Worm (Caenorhabditis elegans) whole organism, L4 larva: ENCODE measurements around the gene col-14.

ENCODE experiments used
- D1046.2 ChIP-seq: fragments of 200-800 bp; sonication (Bioruptor generic); IDR thresholded peaks from 2 replicates; pipeline ENCODE4 v1.3.6; 2022; ENCODE audit warnings: missing genetic modification characterization, missing compliant biosample characterization
- F37D6.2 ChIP-seq: sonication (generic microtip); optimal IDR thresholded peaks from 2 replicates; lab custom pipeline; 2016; ENCODE audit warnings: mild to moderate bottlenecking, missing genetic modification characterization, missing compliant biosample characterization
- F44E2.7 ChIP-seq: fragments of 200-800 bp; sonication (Bioruptor generic); IDR thresholded peaks from 2 replicates; pipeline ENCODE4 v2.1.2; 2022; ENCODE audit warnings: missing genetic modification characterization, missing compliant biosample characterization
- F49E8.2 ChIP-seq: sonication (generic microtip); optimal IDR thresholded peaks from 2 replicates; lab custom pipeline; 2016; ENCODE audit warnings: missing compliant biosample characterization, mild to moderate bottlenecking, missing genetic modification characterization, borderline replicate concordance
- R02D3.7 ChIP-seq: fragments of 150-350 bp; sonication (generic microtip); optimal IDR thresholded peaks from 3 replicates; lab custom pipeline; 2014; ENCODE audit warnings: missing biosample characterization, missing genetic modification characterization
- Y75B8A.6 ChIP-seq: fragments of 200-800 bp; sonication (Bioruptor generic); IDR thresholded peaks from 2 replicates; pipeline ENCODE4 v1.3.6; 2022; ENCODE audit warnings: missing genetic modification reagents, missing genetic modification characterization, missing compliant biosample characterization
- ZK337.2 ChIP-seq: fragments of 200-800 bp; sonication (Bioruptor generic); IDR thresholded peaks from 2 replicates; pipeline ENCODE4 v1.3.6; 2022; ENCODE audit warnings: missing genetic modification reagents, missing genetic modification characterization, missing compliant biosample characterization
- aly-2 ChIP-seq: sonication (generic microtip); optimal IDR thresholded peaks from 2 replicates; lab custom pipeline; 2018; ENCODE audit warnings: missing biosample characterization, missing genetic modification characterization
- attf-4 ChIP-seq: sonication (generic microtip); optimal IDR thresholded peaks from 3 replicates; lab custom pipeline; 2017; ENCODE audit warnings: missing biosample characterization, missing genetic modification characterization
- ceh-20 ChIP-seq: fragments of 200-800 bp; sonication (Bioruptor generic); IDR thresholded peaks from 2 replicates; pipeline ENCODE4 v1.3.6; 2022; ENCODE audit warnings: missing genetic modification reagents, missing genetic modification characterization, missing compliant biosample characterization
- ceh-28 ChIP-seq: fragments of 150-350 bp; optimal IDR thresholded peaks from 2 replicates; lab custom pipeline; 2014; ENCODE audit warnings: missing biosample characterization, missing genetic modification reagents, missing genetic modification characterization
- ceh-44 ChIP-seq: fragments of 200-800 bp; sonication (Bioruptor generic); IDR thresholded peaks from 2 replicates; pipeline ENCODE4 v1.3.6; 2022; ENCODE audit warnings: missing genetic modification reagents, missing genetic modification characterization, missing compliant biosample characterization
- ceh-62 ChIP-seq: sonication (generic microtip); optimal IDR thresholded peaks from 2 replicates; lab custom pipeline; 2017; ENCODE audit warnings: missing biosample characterization, missing genetic modification characterization
- ces-1 ChIP-seq: fragments of 150-350 bp; sonication (generic microtip); optimal IDR thresholded peaks from 4 replicates; lab custom pipeline; 2014; ENCODE audit warnings: missing biosample characterization, missing genetic modification reagents, missing genetic modification characterization
- ctbp-1 ChIP-seq: fragments of 200-800 bp; sonication (Bioruptor generic); IDR thresholded peaks from 2 replicates; pipeline ENCODE4 v1.3.6; 2022; ENCODE audit warnings: missing genetic modification reagents, missing genetic modification characterization, missing compliant biosample characterization
- daf-16 ChIP-seq, 3 experiments: sonication (generic microtip); optimal IDR thresholded peaks; 2 replicates each; lab custom pipeline; 2016 to 2017; ENCODE audit warnings: missing genetic modification characterization in 3 of 3, missing genetic modification reagents in 3 of 3, mild to moderate bottlenecking in 2 of 3, missing compliant biosample characterization in 2 of 3, missing biosample characterization in 1 of 3, moderate library complexity in 1 of 3
- daf-19 ChIP-seq: fragments of 200-800 bp; sonication (Bioruptor generic); conservative IDR thresholded peaks from 2 replicates; pipeline ENCODE4 v1.3.6; 2022; ENCODE audit warnings: missing genetic modification characterization, missing compliant biosample characterization
- dmd-6 ChIP-seq: fragments of 200-800 bp; sonication (Bioruptor generic); IDR thresholded peaks from 2 replicates; pipeline ENCODE4 v1.3.6; 2022; ENCODE audit warnings: missing genetic modification reagents, missing genetic modification characterization, missing compliant biosample characterization
- duxl-1 ChIP-seq: sonication (generic microtip); optimal IDR thresholded peaks from 2 replicates; lab custom pipeline; 2016; ENCODE audit warnings: mild to moderate bottlenecking, missing genetic modification characterization, moderate library complexity, missing compliant biosample characterization; ENCODE audit not compliant: poor library complexity
- dve-1 ChIP-seq: sonication (generic microtip); optimal IDR thresholded peaks from 2 replicates; lab custom pipeline; 2017; ENCODE audit warnings: antibody characterized with exemption, mild to moderate bottlenecking, missing genetic modification characterization, missing compliant biosample characterization; ENCODE audit not compliant: insufficient read depth
- egl-43 ChIP-seq: fragments of 200-800 bp; sonication (Bioruptor generic); IDR thresholded peaks from 2 replicates; pipeline ENCODE4 v1.3.6; 2022; ENCODE audit warnings: missing genetic modification reagents, missing genetic modification characterization, missing compliant biosample characterization
- fos-1 ChIP-seq: fragments of 150-350 bp; optimal IDR thresholded peaks from 2 replicates; lab custom pipeline; 2014; ENCODE audit warnings: missing biosample characterization, missing genetic modification characterization
- gei-8 ChIP-seq: fragments of 200-800 bp; sonication (Bioruptor generic); optimal IDR thresholded peaks from 2 replicates; lab custom pipeline; 2018; ENCODE audit warnings: mild to moderate bottlenecking, missing genetic modification characterization, missing compliant biosample characterization
- hlh-11 ChIP-seq: fragments of 200-800 bp; sonication (Bioruptor generic); optimal IDR thresholded peaks from 2 replicates; lab custom pipeline; 2018; ENCODE audit warnings: mild to moderate bottlenecking, missing genetic modification characterization, missing compliant biosample characterization
- hlh-30 ChIP-seq: sonication (generic microtip); optimal IDR thresholded peaks from 2 replicates; lab custom pipeline; 2017; ENCODE audit warnings: antibody characterized with exemption, mild to moderate bottlenecking, missing genetic modification characterization, missing compliant biosample characterization; ENCODE audit not compliant: insufficient read depth
- hmg-1.1 ChIP-seq: fragments of 200-800 bp; sonication (Bioruptor generic); IDR thresholded peaks from 2 replicates; pipeline ENCODE4 v1.3.6; 2022; ENCODE audit warnings: missing genetic modification reagents, missing genetic modification characterization, missing compliant biosample characterization
- lim-7 ChIP-seq: fragments of 200-800 bp; sonication (Bioruptor generic); IDR thresholded peaks from 2 replicates; pipeline ENCODE4 v1.3.6; 2022; ENCODE audit warnings: missing genetic modification characterization, missing compliant biosample characterization
- lin-15B ChIP-seq: fragments of 150-350 bp; sonication (generic microtip); optimal IDR thresholded peaks from 3 replicates; lab custom pipeline; 2014; ENCODE audit warnings: missing biosample characterization, missing genetic modification characterization
- lin-39 ChIP-seq: fragments of 150-350 bp; optimal IDR thresholded peaks from 2 replicates; lab custom pipeline; 2014; ENCODE audit warnings: missing biosample characterization, missing genetic modification reagents, missing genetic modification characterization
- lir-3 ChIP-seq: sonication (generic microtip); optimal IDR thresholded peaks from 2 replicates; lab custom pipeline; 2016; ENCODE audit warnings: mild to moderate bottlenecking, missing genetic modification characterization, missing compliant biosample characterization
- mdt-29 ChIP-seq: fragments of 200-800 bp; sonication (Bioruptor generic); IDR thresholded peaks from 2 replicates; pipeline ENCODE4 v1.3.6; 2022; ENCODE audit warnings: missing genetic modification reagents, missing genetic modification characterization, missing compliant biosample characterization
- mep-1 ChIP-seq: fragments of 150-350 bp; sonication (generic microtip); optimal IDR thresholded peaks from 3 replicates; lab custom pipeline; 2014; ENCODE audit warnings: missing biosample characterization, missing genetic modification characterization
- mxl-2 ChIP-seq: fragments of 200-800 bp; sonication (Bioruptor generic); conservative IDR thresholded peaks from 2 replicates; pipeline ENCODE4 v1.3.6; 2022; ENCODE audit warnings: missing genetic modification reagents, missing genetic modification characterization, missing compliant biosample characterization
- nhr-10 ChIP-seq: fragments of 150-350 bp; optimal IDR thresholded peaks from 2 replicates; lab custom pipeline; 2014; ENCODE audit warnings: missing biosample characterization, missing genetic modification characterization
- nhr-237 ChIP-seq: sonication (generic microtip); optimal IDR thresholded peaks from 2 replicates; lab custom pipeline; 2017; ENCODE audit warnings: missing biosample characterization, missing genetic modification characterization
- nhr-25 ChIP-seq: sonication (generic microtip); optimal IDR thresholded peaks from 2 replicates; lab custom pipeline; 2017; ENCODE audit warnings: missing genetic modification characterization, mild to moderate bottlenecking, missing compliant biosample characterization, antibody characterized with exemption, moderate library complexity, borderline replicate concordance; ENCODE audit not compliant: insufficient read depth
- nhr-41 ChIP-seq: fragments of 200-800 bp; sonication (Bioruptor generic); IDR thresholded peaks from 2 replicates; pipeline ENCODE4 v1.3.6; 2022; ENCODE audit warnings: missing genetic modification reagents, missing genetic modification characterization, missing compliant biosample characterization
- nhr-42 ChIP-seq: fragments of 200-800 bp; sonication (Bioruptor generic); IDR thresholded peaks from 2 replicates; pipeline ENCODE4 v1.3.6; 2022; ENCODE audit warnings: missing genetic modification characterization, missing compliant biosample characterization
- nhr-6 ChIP-seq: fragments of 150-350 bp; optimal IDR thresholded peaks from 2 replicates; lab custom pipeline; 2014; ENCODE audit warnings: missing biosample characterization, missing genetic modification characterization
- pha-4 ChIP-seq, 2 experiments: fragments of 150-350 bp in 1 of 2; fragments of 200-800 bp in 1 of 2; sonication (Bioruptor generic) in 1 of 2; IDR thresholded peaks in 1 of 2; optimal IDR thresholded peaks in 1 of 2; 2 replicates each; pipeline versions ENCODE4 v1.3.6 to Lab custom; 2014 to 2022; ENCODE audit warnings: missing genetic modification characterization in 2 of 2, missing genetic modification reagents in 2 of 2, missing biosample characterization in 1 of 2, missing compliant biosample characterization in 1 of 2
- php-3 ChIP-seq: fragments of 200-800 bp; sonication (Bioruptor generic); IDR thresholded peaks from 2 replicates; pipeline ENCODE4 v1.3.6; 2022; ENCODE audit warnings: missing genetic modification reagents, missing genetic modification characterization, missing compliant biosample characterization
- pqm-1 ChIP-seq: sonication (generic microtip); optimal IDR thresholded peaks from 2 replicates; lab custom pipeline; 2017; ENCODE audit warnings: missing biosample characterization, missing genetic modification characterization
- saeg-2 ChIP-seq: fragments of 200-800 bp; sonication (Bioruptor generic); IDR thresholded peaks from 2 replicates; pipeline ENCODE4 v1.3.6; 2022; ENCODE audit warnings: missing genetic modification reagents, missing genetic modification characterization, missing compliant biosample characterization
- spr-1 ChIP-seq: sonication (generic microtip); optimal IDR thresholded peaks from 2 replicates; lab custom pipeline; 2016; ENCODE audit warnings: mild to moderate bottlenecking, missing genetic modification characterization, missing compliant biosample characterization
- unc-130 ChIP-seq: sonication (generic microtip); optimal IDR thresholded peaks from 2 replicates; lab custom pipeline; 2016; ENCODE audit warnings: missing genetic modification reagents, missing genetic modification characterization, missing compliant biosample characterization
- unc-62 ChIP-seq, 3 experiments: fragments of 150-350 bp in 1 of 3; sonication (generic microtip); optimal IDR thresholded peaks in 2 of 3; peaks in 1 of 3; 1 replicate in 1 of 3; 2 replicates in 2 of 3; lab custom pipeline; 2014 to 2017; ENCODE audit warnings: missing biosample characterization in 3 of 3, missing genetic modification characterization in 3 of 3, missing genetic modification reagents in 3 of 3, missing genotype in 1 of 3
- zfp-2 ChIP-seq: sonication (generic microtip); optimal IDR thresholded peaks from 2 replicates; lab custom pipeline; 2016; ENCODE audit warnings: mild to moderate bottlenecking, missing genetic modification characterization, missing compliant biosample characterization
- zip-2 ChIP-seq: fragments of 150-350 bp; optimal IDR thresholded peaks from 2 replicates; lab custom pipeline; 2014; ENCODE audit warnings: missing biosample characterization, missing genetic modification characterization
- ztf-7 ChIP-seq: fragments of 150-350 bp; optimal IDR thresholded peaks from 2 replicates; lab custom pipeline; 2014; ENCODE audit warnings: missing biosample characterization, missing genetic modification characterization

col-14 gene

DNA sequence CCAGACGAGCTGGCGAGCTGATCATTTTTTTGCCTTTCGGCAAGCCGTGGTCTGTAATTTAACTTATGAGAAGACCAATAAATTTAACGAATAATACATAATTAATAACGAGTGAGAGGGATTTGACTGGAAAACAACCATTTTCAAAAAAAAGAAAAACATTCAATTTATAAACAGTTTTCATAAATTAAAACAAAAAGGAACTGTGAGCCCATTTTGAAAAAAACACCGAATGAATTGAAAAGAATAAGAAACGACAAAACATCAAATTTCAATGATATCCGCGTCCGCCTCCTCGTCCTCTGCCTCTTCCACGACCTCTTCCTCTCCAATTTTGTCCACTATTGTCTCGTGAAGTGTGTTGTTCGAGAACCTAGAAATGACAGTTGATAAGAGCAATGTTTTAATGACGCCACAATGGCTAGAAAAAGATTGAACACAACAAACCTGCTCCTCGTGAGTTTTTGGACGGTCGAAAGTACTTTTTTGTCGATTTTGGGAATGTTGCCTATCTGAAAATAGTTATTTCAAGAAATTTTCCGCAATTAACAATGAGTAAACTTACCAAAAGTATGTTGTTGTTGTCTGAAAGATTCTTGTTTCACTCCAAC, 30.7 kb downstream of the col-14 start, which contains the start of gene tag-321 (continued):
- no peak for TF ChIP-seq nhr-42 (GFP tag; lab: Robert Waterston, UW)
- peak; percentile 62 for TF ChIP-seq dve-1 (tag; lab: Kevin White, UChicago)
- TF ChIP-seq aly-2 (tag; lab: Kevin White, UChicago), result no peak
- no peak for TF ChIP-seq R02D3.7 (tag; lab: Kevin White, UChicago)
- no peak for TF ChIP-seq F49E8.2
- no peak for TF ChIP-seq ceh-62 (tag; lab: Kevin White, UChicago)
- TF ChIP-seq pqm-1 (tag; lab: Kevin White, UChicago), result no peak
- TF ChIP-seq lim-7, result no peak
- peak; percentile 36 for TF ChIP-seq hlh-11
- peak; percentile 60 for TF ChIP-seq dmd-6 (GFP tag; lab: Robert Waterston, UW)
- TF ChIP-seq lir-3 (tag; lab: Kevin White, UChicago), result no peak
- TF ChIP-seq saeg-2, result no peak
- no peak for TF ChIP-seq ztf-7 (tag; lab: Kevin White, UChicago)
- TF ChIP-seq nhr-25 (tag; lab: Kevin White, UChicago), result no peak
- no peak for TF ChIP-seq php-3 (GFP tag; lab: Robert Waterston, UW)
- TF ChIP-seq nhr-41 (GFP tag; lab: Robert Waterston, UW), result no peak
- no peak for TF ChIP-seq ceh-28
- TF ChIP-seq F37D6.2, result no peak
- no peak for TF ChIP-seq unc-130 (GFP tag; lab: Kevin White, UChicago)
- TF ChIP-seq ceh-44 (GFP tag; lab: Robert Waterston, UW), result no peak
- no peak for TF ChIP-seq egl-43 (GFP tag; lab: Robert Waterston, UW)
- TF ChIP-seq F44E2.7 (GFP tag; lab: Robert Waterston, UW), result no peak
- no peak for TF ChIP-seq mdt-29 (GFP tag; lab: Robert Waterston, UW)
- no peak for TF ChIP-seq zip-2 (tag; lab: Kevin White, UChicago)
- TF ChIP-seq ces-1 (GFP tag; lab: Kevin White, UChicago), result no peak
- TF ChIP-seq fos-1, result no peak
- TF ChIP-seq D1046.2 (GFP tag; lab: Robert Waterston, UW), result no peak
- TF ChIP-seq hmg-1.1 (GFP tag; lab: Robert Waterston, UW), result no peak
- no peak for TF ChIP-seq mep-1 (tag; lab: Kevin White, UChicago)
- TF ChIP-seq daf-19, result no peak
- TF ChIP-seq spr-1 (tag; lab: Kevin White, UChicago), result no peak
- no peak for TF ChIP-seq ceh-20
- peak; percentile 49 for TF ChIP-seq hlh-30 (tag; lab: Kevin White, UChicago)
- no peak for TF ChIP-seq lin-15B (tag; lab: Kevin White, UChicago)
- TF ChIP-seq Y75B8A.6 (GFP tag; lab: Robert Waterston, UW), result no peak
- TF ChIP-seq zfp-2 (tag; lab: Kevin White, UChicago), result no peak
- no peak for TF ChIP-seq gei-8 (GFP tag; lab: Kevin White, UChicago)
- no peak for TF ChIP-seq mxl-2 (GFP tag; lab: Robert Waterston, UW)
- TF ChIP-seq ctbp-1 (GFP tag; lab: Robert Waterston, UW), result no peak
- no peak for TF ChIP-seq nhr-6 (tag; lab: Kevin White, UChicago)
- TF ChIP-seq pha-4 (GFP tag; IDR thresholded peaks at IDR 0.05; lab: Robert Waterston, UW), result no peak
- TF ChIP-seq pha-4 (tag; optimal IDR thresholded peaks at IDR 0.05; lab: Kevin White, UChicago), result no peak
- TF ChIP-seq duxl-1 (tag; lab: Kevin White, UChicago), result no peak
- no peak for TF ChIP-seq nhr-10 (tag; lab: Kevin White, UChicago)
- TF ChIP-seq nhr-237, result no peak
- no peak for TF ChIP-seq attf-4 (tag; lab: Kevin White, UChicago)
- TF ChIP-seq ZK337.2 (GFP tag; lab: Robert Waterston, UW), result no peak
- TF ChIP-seq daf-16 (GFP tag; optimal IDR thresholded peaks at IDR 0.05; lab: Kevin White, UChicago), result no peak
- peak; percentile 82 for TF ChIP-seq daf-16 (tag; optimal IDR thresholded peaks at IDR 0.05; lab: Kevin White, UChicago)
- TF ChIP-seq lin-39 (tag; lab: Kevin White, UChicago), result no peak
- no peak for TF ChIP-seq unc-62 (GFP tag; optimal IDR thresholded peaks at IDR 0.05 in 1 of 2; lab: Kevin White, UChicago)
- TF ChIP-seq unc-62 (tag; optimal IDR thresholded peaks at IDR 0.05; lab: Kevin White, UChicago), result no peak
